Worm (Caenorhabditis elegans) whole organism, midembryonic: Measurements from ENCODE around the gene ZK1127.12.

Experiments
- T22C8.4 ChIP-seq: fragments of 200-800 bp; sonication (Bioruptor generic); IDR thresholded peaks from 2 replicates; pipeline ENCODE4 v1.3.6; 2022; ENCODE audit warnings: missing genetic modification characterization, missing compliant biosample characterization
- cog-1 ChIP-seq: sonication (generic microtip); optimal IDR thresholded peaks from 2 replicates; lab custom pipeline; 2016; ENCODE audit warnings: missing genetic modification characterization, missing compliant biosample characterization
- flt-1 ChIP-seq: fragments of 200-800 bp; sonication (Bioruptor generic); IDR thresholded peaks from 2 replicates; pipeline ENCODE4 v1.3.6; 2022; ENCODE audit warnings: missing genetic modification characterization, missing compliant biosample characterization
- klf-2 ChIP-seq: fragments of 200-800 bp; sonication (Bioruptor generic); conservative IDR thresholded peaks from 2 replicates; pipeline ENCODE4 v1.3.6; 2022; ENCODE audit warnings: missing genetic modification reagents, missing genetic modification characterization, missing compliant biosample characterization
- med-1 ChIP-seq: sonication (generic microtip); optimal IDR thresholded peaks from 2 replicates; lab custom pipeline; 2017; ENCODE audit warnings: missing genetic modification characterization, mild to moderate bottlenecking, missing compliant biosample characterization, antibody characterized with exemption, missing genetic modification reagents; ENCODE audit not compliant: insufficient read depth
- ref-1 ChIP-seq: fragments of 200-800 bp; sonication (Bioruptor generic); conservative IDR thresholded peaks from 2 replicates; pipeline ENCODE4 v1.3.6; 2022; ENCODE audit warnings: missing genetic modification reagents, missing genetic modification characterization, missing compliant biosample characterization
- tab-1 ChIP-seq: fragments of 200-800 bp; sonication (Bioruptor generic); IDR thresholded peaks from 2 replicates; pipeline ENCODE4 v1.3.6; 2022; ENCODE audit warnings: missing genetic modification characterization, missing compliant biosample characterization
- ztf-23 ChIP-seq: fragments of 200-800 bp; sonication (Bioruptor generic); IDR thresholded peaks from 2 replicates; pipeline ENCODE4 v1.3.6; 2022; ENCODE audit warnings: missing genetic modification reagents, missing genetic modification characterization, missing compliant biosample characterization
- ztf-29 ChIP-seq: fragments of 200-800 bp; sonication (Bioruptor generic); IDR thresholded peaks from 2 replicates; pipeline ENCODE4 v1.3.6; 2022; ENCODE audit warnings: missing genetic modification reagents, missing genetic modification characterization, missing compliant biosample characterization

ZK1127.12 gene

ce11 chrII:7051778-7052177 lies at the start of gene ZK1127.12:
Gene ZK1127.12 (plus strand): TSS chrII:7052078.
- TF ChIP-seq ref-1, result no peak

ce11 chrII:7002956-7003357 lies 48.9 kb upstream of the ZK1127.12 start:
- TF ChIP-seq med-1 (no peak), flt-1 (peak; percentile 71; the same call in 1 of the 2 replicates), ztf-23 (peak; percentile 71; the same call in 1 of the 2 replicates), klf-2 (GFP tag; lab: Robert Waterston, UW) (peak; percentile 58; the same call in 1 of the 2 replicates), T22C8.4 (GFP tag; lab: Robert Waterston, UW) (no peak)

ce11 chrII:7012592-7012991 lies 39.3 kb upstream of the ZK1127.12 start, which contains the start of gene sqv-7:
Gene sqv-7 (minus strand): TSS chrII:7012692.
- TF ChIP-seq T22C8.4 (GFP tag; lab: Robert Waterston, UW) (no peak), ref-1 (no peak), cog-1 (no peak), ztf-29 (no peak), med-1 (no peak), ztf-23 (no peak), klf-2 (GFP tag; lab: Robert Waterston, UW) (no peak), tab-1 (GFP tag; lab: Robert Waterston, UW) (no peak), flt-1 (no peak)

ce11 chrII:7022370-7023001 lies 29.4 kb upstream of the ZK1127.12 start, which contains the start of the genes lst-6 and lst-5:
Gene lst-6 (minus strand): TSS chrII:7022509.
Gene lst-5 (plus strand): TSS chrII:7022913.
- TF ChIP-seq tab-1 (GFP tag; lab: Robert Waterston, UW) (no peak), med-1 (peak; percentile 10)

ce11 chrII:7024897-7025852 lies 26.7 kb upstream of the ZK1127.12 start, which contains the start of gene znf-598:
Gene znf-598 (plus strand): TSS chrII:7025802.
- TF ChIP-seq flt-1, result no peak
- TF ChIP-seq cog-1, result peak; percentile 4
- TF ChIP-seq ref-1, result no peak
- TF ChIP-seq ztf-29, result no peak
- TF ChIP-seq med-1, result no peak

- no peak for TF ChIP-seq ztf-23
- TF ChIP-seq ref-1, result no peak
- no peak for TF ChIP-seq cog-1
- TF ChIP-seq med-1, result no peak
- TF ChIP-seq T22C8.4 (GFP tag; lab: Robert Waterston, UW), result no peak
- no peak for TF ChIP-seq ztf-29
- TF ChIP-seq tab-1 (GFP tag; lab: Robert Waterston, UW), result no peak
- no peak for TF ChIP-seq flt-1
- no peak for TF ChIP-seq klf-2 (GFP tag; lab: Robert Waterston, UW)
These were observed 22.4 kb upstream of the ZK1127.12 start for ce11 chrII:7029524-7029923.

- no peak for TF ChIP-seq ref-1
- TF ChIP-seq T22C8.4 (GFP tag; lab: Robert Waterston, UW), result no peak
- TF ChIP-seq flt-1, result no peak
- no peak for TF ChIP-seq klf-2 (GFP tag; lab: Robert Waterston, UW)
- no peak for TF ChIP-seq cog-1
- TF ChIP-seq tab-1 (GFP tag; lab: Robert Waterston, UW), result no peak
- no peak for TF ChIP-seq ztf-23
- no peak for TF ChIP-seq ztf-29
- TF ChIP-seq med-1, result no peak
These were observed 20.7 kb upstream of the ZK1127.12 start for ce11 chrII:7031137-7031697.

ce11 chrII:7037659-7038342 lies 14.1 kb upstream of the ZK1127.12 start, which contains the start of gene cin-4:
Gene cin-4 (plus strand): TSS chrII:7038292.
- TF ChIP-seq ztf-23, result no peak
- no peak for TF ChIP-seq T22C8.4 (GFP tag; lab: Robert Waterston, UW)
- no peak for TF ChIP-seq cog-1
- no peak for TF ChIP-seq ztf-29
- TF ChIP-seq klf-2 (GFP tag; lab: Robert Waterston, UW), result no peak
- TF ChIP-seq med-1, result no peak
- no peak for TF ChIP-seq tab-1 (GFP tag; lab: Robert Waterston, UW)
- no peak for TF ChIP-seq flt-1

ce11 chrII:7042090-7042489 lies 9.8 kb upstream of the ZK1127.12 start:
- TF ChIP-seq flt-1 (peak; percentile 72; the same call in 1 of the 2 replicates), tab-1 (GFP tag; lab: Robert Waterston, UW) (peak; percentile 15; the same call in 1 of the 2 replicates), ref-1 (0 out of 2 replicates have a peak, but pooled peaks have one; percentile 34), ztf-23 (peak; percentile 49; the same call in 1 of the 2 replicates), klf-2 (GFP tag; lab: Robert Waterston, UW) (0 out of 2 replicates have a peak, but pooled peaks have one; percentile 19)

ce11 chrII:7049470-7049869 lies 2.4 kb upstream of the ZK1127.12 start:
- TF ChIP-seq ztf-29 (no peak), ref-1 (no peak), cog-1 (no peak), tab-1 (GFP tag; lab: Robert Waterston, UW) (0 out of 2 replicates have a peak, but pooled peaks have one; percentile 59), ztf-23 (no peak), T22C8.4 (GFP tag; lab: Robert Waterston, UW) (no peak), klf-2 (GFP tag; lab: Robert Waterston, UW) (no peak)
